Fruit fly (Drosophila melanogaster) whole organism, prepupa: Measurements from ENCODE around the gene Golgin104.

ENCODE experiments used
- CG10631 ChIP-seq: fragments of 200-800 bp; sonication (Bioruptor generic); optimal IDR thresholded peaks from 2 replicates; lab custom pipeline; 2016; ENCODE audit warnings: missing biosample characterization, missing genetic modification characterization
- CG11294 ChIP-seq: fragments of 200-800 bp; sonication (Bioruptor generic); IDR thresholded peaks from 2 replicates; pipeline ENCODE4 v1.3.6; 2022; ENCODE audit warnings: missing biosample characterization, missing genetic modification characterization
- CG11762 ChIP-seq: fragments of 200-800 bp; sonication (Bioruptor generic); optimal IDR thresholded peaks from 3 replicates; lab custom pipeline; 2016; ENCODE audit warnings: missing biosample characterization, missing genetic modification characterization; ENCODE audit not compliant: insufficient read depth
- CG1621 ChIP-seq: fragments of 200-800 bp; sonication (Bioruptor generic); optimal IDR thresholded peaks from 3 replicates; lab custom pipeline; 2018; ENCODE audit warnings: missing biosample characterization, mild to moderate bottlenecking, missing genetic modification characterization
- CG31627 ChIP-seq: fragments of 200-800 bp; sonication (Bioruptor generic); optimal IDR thresholded peaks from 3 replicates; lab custom pipeline; 2016; ENCODE audit warnings: missing biosample characterization, missing genetic modification characterization
- CG34406 ChIP-seq: fragments of 200-800 bp; sonication (Bioruptor generic); optimal IDR thresholded peaks from 3 replicates; lab custom pipeline; 2016; ENCODE audit warnings: missing biosample characterization, missing genetic modification characterization
- CG3919 ChIP-seq: fragments of 200-800 bp; sonication (Bioruptor generic); optimal IDR thresholded peaks from 3 replicates; lab custom pipeline; 2016; ENCODE audit warnings: missing biosample characterization, missing genetic modification characterization
- CG6163 ChIP-seq: fragments of 200-800 bp; sonication (Bioruptor generic); IDR thresholded peaks from 3 replicates; pipeline ENCODE4 v1.3.6; 2022; ENCODE audit warnings: missing biosample characterization, missing genetic modification characterization
- CG6792 ChIP-seq: fragments of 200-800 bp; sonication (Bioruptor generic); optimal IDR thresholded peaks from 3 replicates; lab custom pipeline; 2016; ENCODE audit warnings: missing biosample characterization, missing genetic modification characterization
- CG6808 ChIP-seq: fragments of 200-800 bp; sonication (Bioruptor generic); optimal IDR thresholded peaks from 3 replicates; lab custom pipeline; 2017; ENCODE audit warnings: missing biosample characterization, missing genetic modification characterization, mild to moderate bottlenecking, moderate library complexity, missing genetic modification reagents
- CG6854 ChIP-seq: fragments of 200-800 bp; sonication (Bioruptor generic); optimal IDR thresholded peaks from 2 replicates; lab custom pipeline; 2017; ENCODE audit warnings: missing biosample characterization, mild to moderate bottlenecking, missing genetic modification characterization
- CG7368 ChIP-seq: fragments of 200-800 bp; sonication (Bioruptor generic); optimal IDR thresholded peaks from 3 replicates; lab custom pipeline; 2016; ENCODE audit warnings: missing biosample characterization, missing genetic modification characterization
- CG9139 ChIP-seq: fragments of 200-800 bp; sonication (Bioruptor generic); optimal IDR thresholded peaks from 3 replicates; lab custom pipeline; 2017; ENCODE audit warnings: missing biosample characterization, mild to moderate bottlenecking, missing genetic modification characterization
- Eip75B ChIP-seq: fragments of 200-800 bp; sonication (Bioruptor generic); optimal IDR thresholded peaks from 3 replicates; lab custom pipeline; 2016; ENCODE audit warnings: missing biosample characterization, missing genetic modification characterization
- Eip78C ChIP-seq: fragments of 200-800 bp; sonication (Bioruptor generic); peaks from one replicate; lab custom pipeline; 2016; ENCODE audit warnings: missing biosample characterization, missing genetic modification characterization
- Ets21C ChIP-seq: fragments of 200-800 bp; sonication (Bioruptor generic); optimal IDR thresholded peaks from 3 replicates; lab custom pipeline; 2016; ENCODE audit warnings: missing biosample characterization, missing genetic modification characterization
- Lpt ChIP-seq: fragments of 200-800 bp; sonication (Bioruptor generic); optimal IDR thresholded peaks from 3 replicates; lab custom pipeline; 2016; ENCODE audit warnings: missing biosample characterization, missing genetic modification characterization
- OdsH ChIP-seq: fragments of 200-800 bp; sonication (Bioruptor generic); optimal IDR thresholded peaks from 3 replicates; lab custom pipeline; 2016; ENCODE audit warnings: missing biosample characterization, missing genetic modification characterization
- Sox14 ChIP-seq: fragments of 200-800 bp; sonication (Bioruptor generic); optimal IDR thresholded peaks from 3 replicates; lab custom pipeline; 2016; ENCODE audit warnings: missing biosample characterization, missing genetic modification characterization
- achi ChIP-seq: fragments of 200-800 bp; sonication (Bioruptor generic); optimal IDR thresholded peaks from 3 replicates; lab custom pipeline; 2016; ENCODE audit warnings: missing biosample characterization, missing genetic modification characterization
- dsx ChIP-seq: fragments of 200-800 bp; optimal IDR thresholded peaks from 3 replicates; lab custom pipeline; 2019; ENCODE audit warnings: missing biosample characterization, mild to moderate bottlenecking, missing genetic modification characterization, moderate library complexity; ENCODE audit not compliant: poor library complexity, severe bottlenecking
- esn ChIP-seq: fragments of 200-800 bp; sonication (Bioruptor generic); optimal IDR thresholded peaks from 2 replicates; lab custom pipeline; 2016; ENCODE audit warnings: missing biosample characterization, mild to moderate bottlenecking, missing genetic modification characterization, moderate library complexity
- fd85E ChIP-seq: fragments of 200-800 bp; sonication (Bioruptor generic); optimal IDR thresholded peaks from 3 replicates; lab custom pipeline; 2016; ENCODE audit warnings: missing biosample characterization, missing genetic modification characterization
- fkh ChIP-seq: fragments of 200-800 bp; sonication (Bioruptor generic); optimal IDR thresholded peaks from 3 replicates; lab custom pipeline; 2017; ENCODE audit warnings: missing biosample characterization, mild to moderate bottlenecking, missing genetic modification characterization, moderate library complexity
- net ChIP-seq: fragments of 200-800 bp; sonication (Bioruptor generic); optimal IDR thresholded peaks from 3 replicates; lab custom pipeline; 2016; ENCODE audit warnings: missing biosample characterization, missing genetic modification characterization
- pdm3 ChIP-seq: fragments of 200-800 bp; sonication (Bioruptor generic); optimal IDR thresholded peaks from 3 replicates; lab custom pipeline; 2016; ENCODE audit warnings: missing biosample characterization, missing genetic modification characterization
- salr ChIP-seq, 2 experiments: fragments of 200-800 bp; sonication (Bioruptor generic); optimal IDR thresholded peaks; 3 replicates each; lab custom pipeline; 2016 to 2018; ENCODE audit warnings: missing biosample characterization in 2 of 2, missing genetic modification characterization in 2 of 2, mild to moderate bottlenecking in 1 of 2
- svp ChIP-seq: fragments of 200-800 bp; sonication (Bioruptor generic); peaks from one replicate; lab custom pipeline; 2016; ENCODE audit warnings: missing biosample characterization, missing genetic modification characterization
- topi ChIP-seq: fragments of 200-800 bp; sonication (Bioruptor generic); optimal IDR thresholded peaks from 3 replicates; lab custom pipeline; 2016; ENCODE audit warnings: missing biosample characterization, missing genetic modification characterization
- vri ChIP-seq: fragments of 200-800 bp; sonication (Bioruptor generic); optimal IDR thresholded peaks from 3 replicates; lab custom pipeline; 2016; ENCODE audit warnings: missing biosample characterization, mild to moderate bottlenecking, missing genetic modification characterization

The Golgin104 gene

dm6 chr3L:16361200-16361815, 9.6 kb upstream of the Golgin104 start (continued):
- TF ChIP-seq dsx (peak; percentile 95), topi (peak; percentile 79), OdsH (GFP tag; lab: Kevin White, UChicago) (peak; percentile 90), salr (GFP tag; optimal IDR thresholded peaks at IDR 0.05; lab: Kevin White, UChicago) (peak; percentile 79 to 86), Ets21C (GFP tag; lab: Kevin White, UChicago) (peak; percentile 38), CG11294 (GFP tag; lab: Robert Waterston, UW) (peak; percentile 21; the same call in 1 of the 2 replicates), CG1621 (peak; percentile 91), CG3919 (GFP tag; lab: Kevin White, UChicago) (peak; percentile 58), CG6854 (GFP tag; lab: Kevin White, UChicago) (peak; percentile 68)

DNA sequence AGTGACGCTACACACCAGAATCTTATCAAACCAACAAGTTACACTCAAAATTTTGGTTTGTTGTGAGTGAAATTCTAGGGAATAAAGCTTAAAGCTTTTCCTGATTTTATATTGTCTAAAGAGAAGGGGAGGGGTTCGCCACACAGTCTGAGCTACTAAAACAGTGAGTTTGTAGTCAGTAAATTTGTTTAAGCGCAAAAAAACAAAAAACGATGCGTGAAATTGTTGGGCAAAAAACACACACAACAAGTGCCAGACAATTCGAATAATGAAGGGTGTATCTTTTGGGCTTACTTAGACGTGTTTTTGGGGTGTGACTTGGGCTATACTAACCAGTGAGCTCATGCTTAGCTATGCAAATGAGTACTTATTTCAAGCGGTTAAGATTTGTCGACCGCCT, 8.0 kb upstream of the Golgin104 start:
- TF ChIP-seq CG11762 (GFP tag; lab: Kevin White, UChicago), result no peak
- TF ChIP-seq fkh (GFP tag; lab: Kevin White, UChicago), result peak; percentile 70

- peak; percentile 71 for TF ChIP-seq Eip78C
- no peak for TF ChIP-seq Eip75B
These were observed 7.5 kb upstream of the Golgin104 start, which contains the start of gene ringer for dm6 chr3L:16359219-16359748. Gene ringer, minus strand, starts transcription at chr3L:16359428.

DNA sequence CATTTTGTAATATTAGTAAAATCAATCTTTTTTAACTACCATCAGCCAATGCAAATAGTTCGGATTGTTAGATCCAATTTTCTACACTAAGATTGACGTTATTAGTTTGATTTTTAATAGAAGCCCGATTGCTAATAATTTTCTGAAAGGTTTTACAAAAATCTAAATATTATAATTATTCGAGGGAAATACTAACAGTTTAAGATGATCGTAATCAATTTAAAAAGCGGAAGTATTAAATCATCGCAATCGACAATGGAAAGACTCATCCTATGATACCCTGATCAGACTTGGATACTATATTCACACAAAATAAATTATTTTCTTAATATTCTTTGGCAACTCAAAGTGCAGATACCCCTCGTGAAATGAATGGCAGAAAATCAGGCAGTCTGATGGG, 6.1 kb upstream of the Golgin104 start:
- TF ChIP-seq salr (GFP tag; optimal IDR thresholded peaks at IDR 0.05; lab: Kevin White, UChicago) (peak in 1 of 2 experiments; percentile 40), CG6808 (GFP tag; lab: Kevin White, UChicago) (peak; percentile 38), CG34406 (GFP tag; lab: Kevin White, UChicago) (no peak), Eip78C (peak; percentile 78), Sox14 (GFP tag; lab: Kevin White, UChicago) (peak; percentile 4), svp (GFP tag; lab: Kevin White, UChicago) (no peak), esn (GFP tag; lab: Kevin White, UChicago) (peak; percentile 14), CG9139 (no peak), net (GFP tag; lab: Kevin White, UChicago) (no peak), topi (no peak)
- TF ChIP-seq, all 60 proteins: peak for 5

DNA sequence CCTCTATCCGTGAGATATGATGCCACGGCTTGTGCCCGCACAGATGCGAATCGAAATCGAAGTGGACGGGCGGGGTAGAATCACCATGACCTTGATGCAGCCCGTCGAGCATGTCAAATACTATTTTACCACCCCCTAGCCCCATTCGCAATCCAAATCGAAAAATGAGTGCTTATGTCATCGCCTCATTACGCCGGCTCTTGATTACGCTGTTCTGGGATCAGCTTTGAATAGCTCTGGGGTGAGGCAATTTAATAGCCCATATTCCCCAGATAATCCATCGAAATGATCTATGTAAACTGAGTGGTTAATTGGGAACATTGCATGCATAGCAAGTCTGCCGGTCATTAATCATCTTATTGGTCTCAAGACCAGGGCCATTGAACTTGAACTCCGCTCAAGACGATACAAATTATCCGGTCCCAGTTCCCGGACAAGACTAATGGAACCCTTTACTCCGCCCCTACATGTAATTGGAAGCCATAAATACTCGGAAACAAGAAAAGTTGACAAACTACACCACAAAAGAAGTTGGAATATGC, 5.5 kb upstream of the Golgin104 start:
- TF ChIP-seq CG1621 (peak; percentile 21), CG10631 (GFP tag; lab: Kevin White, UChicago) (no peak), fd85E (GFP tag; lab: Kevin White, UChicago) (no peak), CG31627 (GFP tag; lab: Kevin White, UChicago) (no peak), CG6792 (no peak), CG6163 (GFP tag; lab: Robert Waterston, UW) (0 out of 3 replicates have a peak, but pooled peaks have one; percentile 25), pdm3 (GFP tag; lab: Kevin White, UChicago) (no peak), Lpt (GFP tag; lab: Kevin White, UChicago) (no peak), vri (GFP tag; lab: Kevin White, UChicago) (peak; percentile 71), CG7368 (GFP tag; lab: Kevin White, UChicago) (no peak), CG11762 (GFP tag; lab: Kevin White, UChicago) (no peak), achi (GFP tag; lab: Kevin White, UChicago) (no peak), Eip75B (no peak), dsx (no peak)
- TF ChIP-seq, all 60 proteins: peak for 3
